Worm (Caenorhabditis elegans) whole organism, L1 larva: ENCODE measurements around the gene F01D5.2.

Source experiments
- C04F5.9 ChIP-seq: sonication (generic microtip); optimal IDR thresholded peaks from 2 replicates; lab custom pipeline; 2016; ENCODE audit warnings: missing genetic modification characterization, missing compliant biosample characterization
- C34B4.2 ChIP-seq: sonication (generic microtip); optimal IDR thresholded peaks from 2 replicates; lab custom pipeline; 2017; ENCODE audit warnings: mild to moderate bottlenecking, missing genetic modification characterization, missing compliant biosample characterization
- F16B12.6 ChIP-seq: fragments of 150-350 bp; optimal IDR thresholded peaks from 2 replicates; lab custom pipeline; 2014; ENCODE audit warnings: missing biosample characterization, missing genetic modification characterization
- Y116A8C.19 ChIP-seq: sonication (generic microtip); optimal IDR thresholded peaks from 2 replicates; lab custom pipeline; 2016; ENCODE audit warnings: missing compliant biosample characterization, missing genetic modification characterization, borderline replicate concordance
- aha-1 ChIP-seq: fragments of 150-350 bp; optimal IDR thresholded peaks from 2 replicates; lab custom pipeline; 2014; ENCODE audit warnings: missing biosample characterization, missing genetic modification characterization
- alr-1 ChIP-seq: fragments of 200-800 bp; sonication (Bioruptor generic); optimal IDR thresholded peaks from 2 replicates; lab custom pipeline; 2018; ENCODE audit warnings: borderline replicate concordance, mild to moderate bottlenecking, missing genetic modification characterization, missing compliant biosample characterization
- aly-2 ChIP-seq: fragments of 150-350 bp; optimal IDR thresholded peaks from 2 replicates; lab custom pipeline; 2014; ENCODE audit warnings: missing biosample characterization, missing genetic modification characterization
- blmp-1 ChIP-seq: fragments of 150-350 bp; optimal IDR thresholded peaks from 2 replicates; lab custom pipeline; 2014; ENCODE audit warnings: missing biosample characterization, missing genetic modification characterization
- ceh-63 ChIP-seq: fragments of 200-800 bp; sonication (Bioruptor generic); optimal IDR thresholded peaks from 2 replicates; lab custom pipeline; 2018; ENCODE audit warnings: mild to moderate bottlenecking, missing genetic modification characterization, missing compliant biosample characterization
- ceh-8 ChIP-seq: fragments of 200-800 bp; sonication (Bioruptor generic); optimal IDR thresholded peaks from 2 replicates; lab custom pipeline; 2018; ENCODE audit warnings: mild to moderate bottlenecking, missing genetic modification characterization, moderate library complexity, missing compliant biosample characterization
- ceh-82 ChIP-seq, 3 experiments: fragments of 150-350 bp in 1 of 3; sonication (generic microtip) in 2 of 3; optimal IDR thresholded peaks; 2 replicates each; lab custom pipeline; 2014 to 2017; ENCODE audit warnings: missing biosample characterization in 3 of 3, missing genetic modification characterization in 3 of 3
- ceh-88 ChIP-seq: fragments of 200-800 bp; sonication (Bioruptor generic); IDR thresholded peaks from 2 replicates; pipeline ENCODE4 v1.3.6; 2022; ENCODE audit warnings: missing genetic modification characterization, missing compliant biosample characterization
- ces-1 ChIP-seq: fragments of 150-350 bp; optimal IDR thresholded peaks from 2 replicates; lab custom pipeline; 2014; ENCODE audit warnings: missing biosample characterization, missing genetic modification reagents, missing genetic modification characterization
- dpl-1 ChIP-seq, 3 experiments: fragments of 150-350 bp in 2 of 3; sonication (generic microtip) in 1 of 3; optimal IDR thresholded peaks; 2 replicates each; lab custom pipeline; 2014 to 2017; ENCODE audit warnings: missing biosample characterization in 3 of 3, missing genetic modification characterization in 3 of 3, missing genetic modification reagents in 3 of 3
- dsc-1 ChIP-seq: sonication (generic microtip); optimal IDR thresholded peaks from 2 replicates; lab custom pipeline; 2016; ENCODE audit warnings: mild to moderate bottlenecking, missing genetic modification characterization, missing compliant biosample characterization
- efl-1 ChIP-seq, 4 experiments: fragments of 150-350 bp; optimal IDR thresholded peaks in 3 of 4; peaks in 1 of 4; 1 replicate in 1 of 4; 2 replicates in 3 of 4; lab custom pipeline; 2014; ENCODE audit warnings: missing biosample characterization in 2 of 4, missing genetic modification characterization in 2 of 4, missing genetic modification reagents in 2 of 4
- egl-13 ChIP-seq: sonication (generic microtip); optimal IDR thresholded peaks from 2 replicates; lab custom pipeline; 2016; ENCODE audit warnings: missing genotype, missing genetic modification reagents, missing genetic modification characterization, missing compliant biosample characterization
- egl-27 ChIP-seq, 2 experiments: fragments of 150-350 bp in 1 of 2; sonication (generic microtip); optimal IDR thresholded peaks; 3 replicates each; lab custom pipeline; 2017 to 2018; ENCODE audit warnings: missing biosample characterization in 2 of 2, missing genetic modification characterization in 2 of 2, missing genetic modification reagents in 2 of 2
- ets-5 ChIP-seq: fragments of 200-800 bp; sonication (Bioruptor generic); IDR thresholded peaks from 2 replicates; pipeline ENCODE4 v1.3.6; 2022; ENCODE audit warnings: missing genetic modification characterization, missing compliant biosample characterization
- fkh-10 ChIP-seq: sonication (generic microtip); optimal IDR thresholded peaks from 2 replicates; lab custom pipeline; 2017; ENCODE audit warnings: missing biosample characterization, missing genetic modification reagents, missing genetic modification characterization
- fkh-8 ChIP-seq: sonication (generic microtip); optimal IDR thresholded peaks from 2 replicates; lab custom pipeline; 2016; ENCODE audit warnings: mild to moderate bottlenecking, missing genetic modification characterization, missing compliant biosample characterization
- fos-1 ChIP-seq: fragments of 150-350 bp; optimal IDR thresholded peaks from 2 replicates; lab custom pipeline; 2014; ENCODE audit warnings: missing biosample characterization, missing genetic modification characterization
- hlh-17 ChIP-seq: fragments of 200-800 bp; sonication (Bioruptor generic); optimal IDR thresholded peaks from 2 replicates; lab custom pipeline; 2018; ENCODE audit warnings: missing genetic modification characterization, mild to moderate bottlenecking, missing compliant biosample characterization, moderate library complexity, borderline replicate concordance
- lin-13 ChIP-seq: fragments of 150-350 bp; optimal IDR thresholded peaks from 2 replicates; lab custom pipeline; 2014; ENCODE audit warnings: missing biosample characterization, missing genetic modification reagents, missing genetic modification characterization
- lin-14 ChIP-seq: fragments of 200-800 bp; sonication (Bioruptor generic); optimal IDR thresholded peaks from 2 replicates; lab custom pipeline; 2018; ENCODE audit warnings: mild to moderate bottlenecking, missing genetic modification characterization, moderate library complexity, missing compliant biosample characterization
- lin-15B ChIP-seq: fragments of 150-350 bp; sonication (generic microtip); optimal IDR thresholded peaks from 3 replicates; lab custom pipeline; 2014; ENCODE audit warnings: missing biosample characterization, missing genetic modification characterization
- lin-35 ChIP-seq, 2 experiments: fragments of 150-350 bp; optimal IDR thresholded peaks; 2 replicates each; lab custom pipeline; 2014; ENCODE audit warnings: missing biosample characterization in 2 of 2, missing genetic modification characterization in 2 of 2, missing genetic modification reagents in 2 of 2
- lir-3 ChIP-seq: sonication (generic microtip); optimal IDR thresholded peaks from 2 replicates; lab custom pipeline; 2016; ENCODE audit warnings: mild to moderate bottlenecking, missing genetic modification characterization, moderate library complexity, missing compliant biosample characterization; ENCODE audit not compliant: poor library complexity
- lsy-2 ChIP-seq, 2 experiments: fragments of 150-350 bp; optimal IDR thresholded peaks; 2 replicates each; lab custom pipeline; 2014; ENCODE audit warnings: missing biosample characterization in 2 of 2, missing genetic modification characterization in 2 of 2
- mep-1 ChIP-seq: fragments of 150-350 bp; optimal IDR thresholded peaks from 2 replicates; lab custom pipeline; 2014; ENCODE audit warnings: missing biosample characterization, missing genetic modification characterization
- nhr-11 ChIP-seq: fragments of 150-350 bp; optimal IDR thresholded peaks from 2 replicates; lab custom pipeline; 2014; ENCODE audit warnings: missing biosample characterization, missing genetic modification characterization
- nhr-12 ChIP-seq: sonication (generic microtip); optimal IDR thresholded peaks from 2 replicates; lab custom pipeline; 2017; ENCODE audit warnings: missing biosample characterization, missing genetic modification characterization
- nhr-19 ChIP-seq: fragments of 200-800 bp; sonication (Bioruptor generic); conservative IDR thresholded peaks from 2 replicates; pipeline ENCODE4 v1.3.6; 2022; ENCODE audit warnings: missing genetic modification characterization, missing compliant biosample characterization
- nhr-20 ChIP-seq: sonication (generic microtip); optimal IDR thresholded peaks from 2 replicates; lab custom pipeline; 2016; ENCODE audit warnings: mild to moderate bottlenecking, missing genetic modification characterization, missing compliant biosample characterization
- nhr-47 ChIP-seq: sonication (generic microtip); optimal IDR thresholded peaks from 2 replicates; lab custom pipeline; 2016; ENCODE audit warnings: mild to moderate bottlenecking, missing genetic modification characterization, moderate library complexity, missing compliant biosample characterization
- nhr-76 ChIP-seq: sonication (generic microtip); optimal IDR thresholded peaks from 2 replicates; lab custom pipeline; 2017; ENCODE audit warnings: missing biosample characterization, missing genetic modification characterization
- nhr-77 ChIP-seq: fragments of 150-350 bp; optimal IDR thresholded peaks from 2 replicates; lab custom pipeline; 2014; ENCODE audit warnings: missing biosample characterization, missing genetic modification characterization
- nhr-85 ChIP-seq: sonication (generic microtip); peaks from one replicate; lab custom pipeline; 2016; ENCODE audit warnings: missing genetic modification characterization, inconsistent platforms, missing compliant biosample characterization
- pag-3 ChIP-seq: sonication (generic microtip); optimal IDR thresholded peaks from 2 replicates; lab custom pipeline; 2017; ENCODE audit warnings: missing genetic modification characterization, mild to moderate bottlenecking, missing compliant biosample characterization, antibody characterized with exemption, borderline replicate concordance; ENCODE audit not compliant: insufficient read depth
- pax-3 ChIP-seq: fragments of 200-800 bp; sonication (Bioruptor generic); optimal IDR thresholded peaks from 2 replicates; lab custom pipeline; 2018; ENCODE audit warnings: mild to moderate bottlenecking, missing genetic modification characterization, moderate library complexity, missing compliant biosample characterization
- rnt-1 ChIP-seq: sonication (generic microtip); optimal IDR thresholded peaks from 2 replicates; lab custom pipeline; 2016; ENCODE audit warnings: mild to moderate bottlenecking, missing genetic modification characterization, moderate library complexity, missing compliant biosample characterization
- snpc-4 ChIP-seq: fragments of 150-350 bp; optimal IDR thresholded peaks from 2 replicates; lab custom pipeline; 2014; ENCODE audit warnings: missing biosample characterization, missing genetic modification characterization
- sptf-1 ChIP-seq: fragments of 150-350 bp; optimal IDR thresholded peaks from 2 replicates; lab custom pipeline; 2014; ENCODE audit warnings: missing biosample characterization, missing genetic modification characterization
- sup-37 ChIP-seq: fragments of 200-800 bp; sonication (Bioruptor generic); optimal IDR thresholded peaks from 2 replicates; lab custom pipeline; 2018; ENCODE audit warnings: mild to moderate bottlenecking, missing genetic modification characterization, missing compliant biosample characterization
- tlp-1 ChIP-seq: fragments of 150-350 bp; optimal IDR thresholded peaks from 2 replicates; lab custom pipeline; 2014; ENCODE audit warnings: missing biosample characterization, missing genetic modification characterization
- unc-130 ChIP-seq: fragments of 150-350 bp; optimal IDR thresholded peaks from 2 replicates; lab custom pipeline; 2017; ENCODE audit warnings: missing biosample characterization, missing genetic modification characterization, inconsistent platforms
- unc-62 ChIP-seq: fragments of 150-350 bp; optimal IDR thresholded peaks from 2 replicates; lab custom pipeline; 2014; ENCODE audit warnings: missing biosample characterization, missing genetic modification reagents, missing genetic modification characterization
- unc-86 ChIP-seq: sonication (generic microtip); optimal IDR thresholded peaks from 2 replicates; lab custom pipeline; 2016; ENCODE audit warnings: missing genetic modification characterization, missing compliant biosample characterization
- vab-15 ChIP-seq: sonication (generic microtip); optimal IDR thresholded peaks from 2 replicates; lab custom pipeline; 2017; ENCODE audit warnings: missing genotype, mild to moderate bottlenecking, missing genetic modification characterization, missing compliant biosample characterization
- xbp-1 ChIP-seq: sonication (generic microtip); optimal IDR thresholded peaks from 2 replicates; lab custom pipeline; 2016; ENCODE audit warnings: missing genetic modification characterization, missing compliant biosample characterization
- zip-4 ChIP-seq: fragments of 200-800 bp; sonication (Bioruptor generic); optimal IDR thresholded peaks from 2 replicates; lab custom pipeline; 2018; ENCODE audit warnings: mild to moderate bottlenecking, missing genetic modification characterization, moderate library complexity, missing compliant biosample characterization
- ztf-4 ChIP-seq: fragments of 150-350 bp; optimal IDR thresholded peaks from 2 replicates; lab custom pipeline; 2014; ENCODE audit warnings: missing biosample characterization, missing genetic modification characterization

The F01D5.2 gene

DNA sequence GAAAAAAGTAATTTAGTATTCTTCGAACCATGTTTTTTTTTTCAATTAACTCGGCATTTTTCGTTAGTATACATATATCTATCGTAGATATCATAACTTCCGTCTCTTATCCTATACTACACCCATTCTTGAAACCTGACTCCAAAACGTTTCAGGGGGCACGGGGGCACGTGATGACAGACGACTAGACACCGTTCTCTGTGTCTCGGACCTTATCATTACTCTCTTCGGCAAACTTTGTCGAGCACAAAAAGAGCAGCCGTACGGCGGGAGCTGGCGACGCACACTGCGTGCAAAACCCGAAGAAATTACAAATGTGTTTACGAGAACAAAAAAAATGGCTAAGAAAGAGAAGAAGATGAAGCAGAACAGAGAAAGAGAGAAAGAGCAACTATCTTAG is 45.3 kb upstream of the F01D5.2 start:
- TF ChIP-seq F16B12.6 = no peak
- peak; percentile 85 for TF ChIP-seq nhr-47
- TF ChIP-seq lin-13 = peak; percentile 12
- no peak for TF ChIP-seq Y116A8C.19 (tag; lab: Kevin White, UChicago)
- no peak for TF ChIP-seq nhr-85 (tag; lab: Kevin White, UChicago)
- no peak for TF ChIP-seq C34B4.2
- no peak for TF ChIP-seq aha-1
- peak; percentile 89 for TF ChIP-seq nhr-20 (tag; lab: Kevin White, UChicago)
- TF ChIP-seq fkh-8 (tag; lab: Kevin White, UChicago) = peak; percentile 90
- TF ChIP-seq nhr-19 (GFP tag; lab: Robert Waterston, UW) = peak; percentile 76
- TF ChIP-seq blmp-1 = no peak
- TF ChIP-seq egl-13 (tag; lab: Kevin White, UChicago) = peak; percentile 60
- TF ChIP-seq zip-4 (GFP tag; lab: Kevin White, UChicago) = no peak
- TF ChIP-seq ces-1 (GFP tag; lab: Kevin White, UChicago) = peak; percentile 75
- TF ChIP-seq efl-1 (optimal IDR thresholded peaks at IDR 0.05; lab: Kevin White, UChicago) = peak; percentile 51
- TF ChIP-seq efl-1 (GFP tag; optimal IDR thresholded peaks at IDR 0.05 in 1 of 2; lab: Kevin White, UChicago) = peak; percentile 30 to 82
- no peak for TF ChIP-seq nhr-76 (tag; lab: Kevin White, UChicago)
- no peak for TF ChIP-seq ets-5 (GFP tag; lab: Robert Waterston, UW)
- peak; percentile 37 to 61 for TF ChIP-seq egl-27 (tag; optimal IDR thresholded peaks at IDR 0.05; lab: Kevin White, UChicago)
- peak; percentile 34; the same call in 1 of the 2 replicates for TF ChIP-seq ceh-88 (GFP tag; lab: Robert Waterston, UW)
- peak; percentile 43 for TF ChIP-seq xbp-1 (tag; lab: Kevin White, UChicago)
- peak; percentile 54 for TF ChIP-seq fos-1
- TF ChIP-seq fkh-10 (GFP tag; lab: Kevin White, UChicago) = peak; percentile 90
- peak in 2 of 3 experiments; percentile 41 to 57 for TF ChIP-seq ceh-82 (tag; optimal IDR thresholded peaks at IDR 0.05; lab: Kevin White, UChicago)
- TF ChIP-seq nhr-11 = peak; percentile 79
- TF ChIP-seq dpl-1 (GFP tag; optimal IDR thresholded peaks at IDR 0.05; lab: Kevin White, UChicago) = peak in 2 of 3 experiments; percentile 6 to 39
- no peak for TF ChIP-seq ceh-63 (GFP tag; lab: Kevin White, UChicago)
- peak; percentile 68 for TF ChIP-seq mep-1 (tag; lab: Kevin White, UChicago)
- peak; percentile 2 for TF ChIP-seq pag-3 (tag; lab: Kevin White, UChicago)
- peak; percentile 36 for TF ChIP-seq snpc-4 (tag; lab: Kevin White, UChicago)
- peak; percentile 26 for TF ChIP-seq lin-15B (tag; lab: Kevin White, UChicago)
- TF ChIP-seq vab-15 = no peak
- TF ChIP-seq lin-35 (GFP tag; optimal IDR thresholded peaks at IDR 0.05; lab: Kevin White, UChicago) = peak; percentile 36 to 62
- no peak for TF ChIP-seq ceh-8 (GFP tag; lab: Kevin White, UChicago)
- TF ChIP-seq hlh-17 (GFP tag; lab: Kevin White, UChicago) = no peak
- peak; percentile 88 for TF ChIP-seq ztf-4 (tag; lab: Kevin White, UChicago)
- no peak for TF ChIP-seq sup-37 (GFP tag; lab: Kevin White, UChicago)
- TF ChIP-seq sptf-1 (tag; lab: Kevin White, UChicago) = no peak
- TF ChIP-seq tlp-1 (tag; lab: Kevin White, UChicago) = no peak
- peak; percentile 85 for TF ChIP-seq unc-86 (tag; lab: Kevin White, UChicago)
- no peak for TF ChIP-seq aly-2 (tag; lab: Kevin White, UChicago)
- peak; percentile 75 for TF ChIP-seq pax-3
- TF ChIP-seq nhr-77 = peak; percentile 92
- TF ChIP-seq lir-3 (tag; lab: Kevin White, UChicago) = peak; percentile 6
- TF ChIP-seq rnt-1 (tag; lab: Kevin White, UChicago) = peak; percentile 69
- peak; percentile 47 to 82 for TF ChIP-seq lsy-2 (tag; optimal IDR thresholded peaks at IDR 0.05; lab: Kevin White, UChicago)
- no peak for TF ChIP-seq C04F5.9 (tag; lab: Kevin White, UChicago)
- no peak for TF ChIP-seq nhr-12 (tag; lab: Kevin White, UChicago)
- TF ChIP-seq lin-14 (GFP tag; lab: Kevin White, UChicago) = peak; percentile 95
- TF ChIP-seq unc-130 = peak; percentile 68
- peak; percentile 14 for TF ChIP-seq dsc-1
- TF ChIP-seq unc-62 (GFP tag; lab: Kevin White, UChicago) = no peak
- no peak for TF ChIP-seq alr-1
